Fruit fly (Drosophila melanogaster): ENCODE results near the gene DNAlig3.
A peak's percentile ranks its signal among the peaks of the same experiment; 100 is the strongest.

DNAlig3 gene

DNA sequence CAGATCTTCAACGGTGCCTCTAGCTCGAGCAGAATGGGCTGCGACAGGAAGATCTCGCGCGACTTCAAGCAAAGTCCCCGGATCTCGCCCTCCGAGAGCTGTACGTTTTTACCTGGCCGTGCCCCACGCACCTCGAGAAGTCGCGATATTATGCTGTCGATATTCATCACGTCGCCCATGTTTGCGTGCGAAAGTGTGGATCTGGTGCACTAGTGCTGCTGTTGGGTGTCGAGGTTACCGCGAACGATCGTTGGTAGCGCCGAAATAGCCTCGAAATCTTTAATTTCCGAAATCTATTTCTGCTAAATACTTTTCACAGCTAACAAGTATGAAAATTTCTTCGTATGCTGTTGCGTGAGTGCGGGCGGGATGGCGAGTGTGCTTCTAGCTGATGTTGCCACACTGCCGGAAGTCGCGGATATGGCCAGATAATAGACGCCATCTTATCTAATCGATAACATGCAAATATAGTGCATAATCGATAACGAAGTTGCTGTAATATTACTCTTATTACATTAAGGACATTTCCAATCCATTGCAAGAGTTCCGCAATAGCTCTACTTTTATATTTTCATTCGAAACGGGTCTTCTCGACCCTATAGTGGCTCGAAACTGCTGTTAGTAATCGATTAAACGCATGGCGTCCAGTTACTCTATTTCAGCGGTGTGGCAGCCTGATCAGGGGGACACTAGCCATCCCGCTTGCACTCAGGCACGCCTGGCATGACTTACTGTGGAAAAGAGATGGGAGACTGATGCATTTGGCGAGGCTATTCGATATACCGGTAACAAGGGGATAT, 24.1 kb upstream of the DNAlig3 start, which contains the start of gene Pp1-87B (continued):
- TF ChIP-seq Elba2 (GFP tag; optimal IDR thresholded peaks at IDR 0.05) (peak; percentile 98), CG12659 (GFP tag; optimal IDR thresholded peaks at IDR 0.05) (peak; percentile 87), prd (optimal IDR thresholded peaks at IDR 0.05) (no peak), prd (GFP tag; IDR thresholded peaks at IDR 0.05) (peak; percentile 22; the same call in 1 of the 3 replicates), Sox102F (GFP tag; optimal IDR thresholded peaks at IDR 0.05) (no peak), CG11093 (GFP tag; IDR thresholded peaks at IDR 0.05) (no peak), stwl (tag; optimal IDR thresholded peaks at IDR 0.05) (peak; percentile 46), Xbp1 (GFP tag; optimal IDR thresholded peaks at IDR 0.05) (peak; percentile 4), CG3995 (GFP tag; optimal IDR thresholded peaks at IDR 0.05) (peak; percentile 38), Atf-2 (GFP tag; optimal IDR thresholded peaks at IDR 0.05) (no peak), z (GFP tag; IDR thresholded peaks at IDR 0.05) (no peak), bsh (GFP tag; optimal IDR thresholded peaks at IDR 0.05) (no peak), Myb (GFP tag; optimal IDR thresholded peaks at IDR 0.05) (peak; percentile 74), Trl (optimal IDR thresholded peaks at IDR 0.05) (no peak), Trl (GFP tag; optimal IDR thresholded peaks at IDR 0.05) (peak; percentile 7), Hmr (GFP tag; optimal IDR thresholded peaks at IDR 0.05) (peak; percentile 32), CG9437 (GFP tag; optimal IDR thresholded peaks at IDR 0.05) (peak; percentile 37), pzg (GFP tag; optimal IDR thresholded peaks at IDR 0.05) (peak; percentile 77), CG9215 (GFP tag; IDR thresholded peaks at IDR 0.05) (0 out of 2 replicates have a peak, but pooled peaks have one; percentile 13), sug (tag; optimal IDR thresholded peaks at IDR 0.05) (peak; percentile 55), fd64A (GFP tag; optimal IDR thresholded peaks at IDR 0.05) (no peak), jumu (GFP tag; optimal IDR thresholded peaks at IDR 0.05) (peak; percentile 76), CG8924 (tag; optimal IDR thresholded peaks at IDR 0.05) (peak; percentile 43), row (GFP tag; IDR thresholded peaks at IDR 0.05) (0 out of 3 replicates have a peak, but pooled peaks have one; percentile 10), HmgD (GFP tag; optimal IDR thresholded peaks at IDR 0.05) (peak; percentile 40), CG9727 (GFP tag; optimal IDR thresholded peaks at IDR 0.05) (peak; percentile 39), inv (GFP tag; IDR thresholded peaks at IDR 0.05; ENCODE audit: partially characterized antibody) (peak; percentile 25; the same call in 1 of the 2 replicates), CG4707 (GFP tag; optimal IDR thresholded peaks at IDR 0.05) (no peak), knrl (GFP tag; IDR thresholded peaks at IDR 0.05; ENCODE audit: partially characterized antibody) (peak; percentile 43; the same call in 2 of the 3 replicates), Ets65A (GFP tag) (peak; percentile 89), lola (GFP tag; optimal IDR thresholded peaks at IDR 0.05) (peak in 1 of 3 experiments; percentile 28), Fer1 (GFP tag; optimal IDR thresholded peaks at IDR 0.05) (peak; percentile 14), pum (GFP tag; optimal IDR thresholded peaks at IDR 0.05) (peak; percentile 37), dysf (GFP tag; IDR thresholded peaks at IDR 0.05) (0 out of 3 replicates have a peak, but pooled peaks have one; percentile 7), CG17612 (GFP tag; IDR thresholded peaks at IDR 0.05) (no peak), CG9609 (GFP tag; optimal IDR thresholded peaks at IDR 0.05) (peak; percentile 30), gsb (GFP tag; IDR thresholded peaks at IDR 0.05) (no peak), crp (GFP tag; optimal IDR thresholded peaks at IDR 0.05) (peak in 1 of 2 experiments; percentile 8), fd3F (GFP tag; optimal IDR thresholded peaks at IDR 0.05) (no peak), Nf-YC (tag; optimal IDR thresholded peaks at IDR 0.05) (peak; percentile 46), CG4328 (GFP tag; optimal IDR thresholded peaks at IDR 0.05) (peak; percentile 32), CG10959 (GFP tag; IDR thresholded peaks at IDR 0.05) (no peak), CG10321 (GFP tag; IDR thresholded peaks at IDR 0.05) (peak; percentile 91), Lhr (GFP tag; optimal IDR thresholded peaks at IDR 0.05) (peak; percentile 85), E2f2 (GFP tag; IDR thresholded peaks at IDR 0.05) (no peak), Med (GFP tag) (peak; percentile 76), phol (tag; optimal IDR thresholded peaks at IDR 0.05) (peak; percentile 100), CG4730 (GFP tag; IDR thresholded peaks at IDR 0.05) (no peak), CG13123 (GFP tag; optimal IDR thresholded peaks at IDR 0.05) (no peak)

All from whole organism, embryonic.